Fruit fly (Drosophila melanogaster) whole organism, prepupa: ENCODE data around the gene Larp4B.

Source experiments
- Blimp-1 ChIP-seq: fragments of 200-800 bp; sonication (Bioruptor generic); optimal IDR thresholded peaks from 3 replicates; lab custom pipeline; 2017; ENCODE audit warnings: missing biosample characterization, missing genetic modification characterization, mild to moderate bottlenecking, moderate library complexity, missing genetic modification reagents
- CG10631 ChIP-seq: fragments of 200-800 bp; sonication (Bioruptor generic); optimal IDR thresholded peaks from 2 replicates; lab custom pipeline; 2016; ENCODE audit warnings: missing biosample characterization, missing genetic modification characterization
- CG10669 ChIP-seq: fragments of 200-800 bp; sonication (Bioruptor generic); optimal IDR thresholded peaks from 3 replicates; lab custom pipeline; 2018; ENCODE audit warnings: missing biosample characterization, mild to moderate bottlenecking, missing genetic modification characterization, moderate library complexity
- CG11294 ChIP-seq: fragments of 200-800 bp; sonication (Bioruptor generic); IDR thresholded peaks from 2 replicates; pipeline ENCODE4 v1.3.6; 2022; ENCODE audit warnings: missing biosample characterization, missing genetic modification characterization
- CG11902 ChIP-seq: fragments of 200-800 bp; sonication (Bioruptor generic); optimal IDR thresholded peaks from 3 replicates; lab custom pipeline; 2016; ENCODE audit warnings: missing biosample characterization, missing genetic modification characterization
- CG15336 ChIP-seq: fragments of 200-800 bp; sonication (Bioruptor generic); IDR thresholded peaks from 2 replicates; pipeline ENCODE4 v1.3.6; 2022; ENCODE audit warnings: missing biosample characterization, missing genetic modification characterization
- CG1621 ChIP-seq: fragments of 200-800 bp; sonication (Bioruptor generic); optimal IDR thresholded peaks from 3 replicates; lab custom pipeline; 2018; ENCODE audit warnings: missing biosample characterization, mild to moderate bottlenecking, missing genetic modification characterization
- CG16779 ChIP-seq: fragments of 200-800 bp; sonication (Bioruptor generic); optimal IDR thresholded peaks from 3 replicates; lab custom pipeline; 2017; ENCODE audit warnings: missing biosample characterization, mild to moderate bottlenecking, missing genetic modification characterization
- CG31627 ChIP-seq: fragments of 200-800 bp; sonication (Bioruptor generic); optimal IDR thresholded peaks from 3 replicates; lab custom pipeline; 2016; ENCODE audit warnings: missing biosample characterization, missing genetic modification characterization
- CG32006 ChIP-seq: fragments of 200-800 bp; sonication (Bioruptor generic); optimal IDR thresholded peaks from 3 replicates; lab custom pipeline; 2017; ENCODE audit warnings: missing biosample characterization, mild to moderate bottlenecking, missing genetic modification characterization
- CG34406 ChIP-seq: fragments of 200-800 bp; sonication (Bioruptor generic); optimal IDR thresholded peaks from 3 replicates; lab custom pipeline; 2016; ENCODE audit warnings: missing biosample characterization, missing genetic modification characterization
- CG6163 ChIP-seq: fragments of 200-800 bp; sonication (Bioruptor generic); IDR thresholded peaks from 3 replicates; pipeline ENCODE4 v1.3.6; 2022; ENCODE audit warnings: missing biosample characterization, missing genetic modification characterization
- CG6276 ChIP-seq: fragments of 200-800 bp; sonication (Bioruptor generic); optimal IDR thresholded peaks from 2 replicates; lab custom pipeline; 2017; ENCODE audit warnings: missing biosample characterization, mild to moderate bottlenecking, missing genetic modification characterization
- CG7368 ChIP-seq: fragments of 200-800 bp; sonication (Bioruptor generic); optimal IDR thresholded peaks from 3 replicates; lab custom pipeline; 2016; ENCODE audit warnings: missing biosample characterization, missing genetic modification characterization
- CG8119 ChIP-seq: fragments of 200-800 bp; sonication (Bioruptor generic); IDR thresholded peaks from 3 replicates; pipeline ENCODE4 v1.3.6; 2022; ENCODE audit warnings: missing biosample characterization, missing genetic modification characterization
- CG8319 ChIP-seq: fragments of 200-800 bp; sonication (Bioruptor generic); optimal IDR thresholded peaks from 3 replicates; lab custom pipeline; 2016; ENCODE audit warnings: missing biosample characterization, missing genetic modification characterization
- CG9139 ChIP-seq: fragments of 200-800 bp; sonication (Bioruptor generic); optimal IDR thresholded peaks from 3 replicates; lab custom pipeline; 2017; ENCODE audit warnings: missing biosample characterization, mild to moderate bottlenecking, missing genetic modification characterization
- Eip78C ChIP-seq: fragments of 200-800 bp; sonication (Bioruptor generic); peaks from one replicate; lab custom pipeline; 2016; ENCODE audit warnings: missing biosample characterization, missing genetic modification characterization
- Ets21C ChIP-seq: fragments of 200-800 bp; sonication (Bioruptor generic); optimal IDR thresholded peaks from 3 replicates; lab custom pipeline; 2016; ENCODE audit warnings: missing biosample characterization, missing genetic modification characterization
- Ets96B ChIP-seq: fragments of 200-800 bp; optimal IDR thresholded peaks from 2 replicates; lab custom pipeline; 2019; ENCODE audit warnings: missing biosample characterization, mild to moderate bottlenecking, missing genetic modification characterization, moderate library complexity
- Gug ChIP-seq: fragments of 200-800 bp; sonication (Bioruptor generic); IDR thresholded peaks from 2 replicates; pipeline ENCODE4 v1.3.6; 2022; ENCODE audit warnings: missing biosample characterization, missing genetic modification characterization
- Hr38 ChIP-seq: sonication (Bioruptor generic); optimal IDR thresholded peaks from 2 replicates; lab custom pipeline; 2016; ENCODE audit warnings: missing biosample characterization, missing genetic modification characterization
- Hr39 ChIP-seq: fragments of 200-800 bp; sonication (Bioruptor generic); optimal IDR thresholded peaks from 2 replicates; lab custom pipeline; 2016; ENCODE audit warnings: missing biosample characterization, missing genetic modification characterization
- Hr4 ChIP-seq: fragments of 200-800 bp; sonication (Bioruptor generic); optimal IDR thresholded peaks from 3 replicates; lab custom pipeline; 2016; ENCODE audit warnings: missing biosample characterization, missing genetic modification characterization
- Met ChIP-seq: fragments of 200-800 bp; sonication (Bioruptor generic); optimal IDR thresholded peaks from 3 replicates; lab custom pipeline; 2016; ENCODE audit warnings: missing biosample characterization, missing genetic modification characterization
- OdsH ChIP-seq: fragments of 200-800 bp; sonication (Bioruptor generic); optimal IDR thresholded peaks from 3 replicates; lab custom pipeline; 2016; ENCODE audit warnings: missing biosample characterization, missing genetic modification characterization
- Sox102F ChIP-seq: fragments of 200-800 bp; sonication (Bioruptor generic); optimal IDR thresholded peaks from 2 replicates; lab custom pipeline; 2016; ENCODE audit warnings: missing biosample characterization, mild to moderate bottlenecking, missing genetic modification characterization
- Sox14 ChIP-seq: fragments of 200-800 bp; sonication (Bioruptor generic); optimal IDR thresholded peaks from 3 replicates; lab custom pipeline; 2016; ENCODE audit warnings: missing biosample characterization, missing genetic modification characterization
- Sox15 ChIP-seq: fragments of 200-800 bp; sonication (Bioruptor generic); optimal IDR thresholded peaks from 3 replicates; lab custom pipeline; 2016; ENCODE audit warnings: missing biosample characterization, missing genetic modification characterization
- achi ChIP-seq: fragments of 200-800 bp; sonication (Bioruptor generic); optimal IDR thresholded peaks from 3 replicates; lab custom pipeline; 2016; ENCODE audit warnings: missing biosample characterization, missing genetic modification characterization
- acj6 ChIP-seq: fragments of 200-800 bp; sonication (Bioruptor generic); optimal IDR thresholded peaks from 3 replicates; lab custom pipeline; 2016; ENCODE audit warnings: missing biosample characterization, missing genetic modification characterization
- cyc ChIP-seq: fragments of 200-800 bp; sonication (Bioruptor generic); optimal IDR thresholded peaks from 3 replicates; lab custom pipeline; 2016; ENCODE audit warnings: missing biosample characterization, missing genetic modification characterization
- dac ChIP-seq: fragments of 200-800 bp; sonication (Bioruptor generic); optimal IDR thresholded peaks from 2 replicates; lab custom pipeline; 2017; ENCODE audit warnings: missing biosample characterization, mild to moderate bottlenecking, missing genetic modification characterization
- dsx ChIP-seq: fragments of 200-800 bp; optimal IDR thresholded peaks from 3 replicates; lab custom pipeline; 2019; ENCODE audit warnings: missing biosample characterization, mild to moderate bottlenecking, missing genetic modification characterization, moderate library complexity; ENCODE audit not compliant: poor library complexity, severe bottlenecking
- eg ChIP-seq: fragments of 200-800 bp; sonication (Bioruptor generic); IDR thresholded peaks from 3 replicates; pipeline ENCODE4 v1.3.6; 2022; ENCODE audit warnings: missing biosample characterization, missing genetic modification characterization
- esn ChIP-seq: fragments of 200-800 bp; sonication (Bioruptor generic); optimal IDR thresholded peaks from 2 replicates; lab custom pipeline; 2016; ENCODE audit warnings: missing biosample characterization, mild to moderate bottlenecking, missing genetic modification characterization, moderate library complexity
- fd59A ChIP-seq: fragments of 200-800 bp; sonication (Bioruptor generic); optimal IDR thresholded peaks from 2 replicates; lab custom pipeline; 2017; ENCODE audit warnings: missing biosample characterization, mild to moderate bottlenecking, missing genetic modification characterization, missing genetic modification reagents
- fd85E ChIP-seq: fragments of 200-800 bp; sonication (Bioruptor generic); optimal IDR thresholded peaks from 3 replicates; lab custom pipeline; 2016; ENCODE audit warnings: missing biosample characterization, missing genetic modification characterization
- fkh ChIP-seq: fragments of 200-800 bp; sonication (Bioruptor generic); optimal IDR thresholded peaks from 3 replicates; lab custom pipeline; 2017; ENCODE audit warnings: missing biosample characterization, mild to moderate bottlenecking, missing genetic modification characterization, moderate library complexity
- net ChIP-seq: fragments of 200-800 bp; sonication (Bioruptor generic); optimal IDR thresholded peaks from 3 replicates; lab custom pipeline; 2016; ENCODE audit warnings: missing biosample characterization, missing genetic modification characterization
- pdm3 ChIP-seq: fragments of 200-800 bp; sonication (Bioruptor generic); optimal IDR thresholded peaks from 3 replicates; lab custom pipeline; 2016; ENCODE audit warnings: missing biosample characterization, missing genetic modification characterization
- salr ChIP-seq, 2 experiments: fragments of 200-800 bp; sonication (Bioruptor generic); optimal IDR thresholded peaks; 3 replicates each; lab custom pipeline; 2016 to 2018; ENCODE audit warnings: missing biosample characterization in 2 of 2, missing genetic modification characterization in 2 of 2, mild to moderate bottlenecking in 1 of 2
- spab ChIP-seq: fragments of 200-800 bp; sonication (Bioruptor generic); optimal IDR thresholded peaks from 2 replicates; lab custom pipeline; 2017; ENCODE audit warnings: missing biosample characterization, mild to moderate bottlenecking, missing genetic modification characterization, missing genetic modification reagents
- ss ChIP-seq, 2 experiments: fragments of 200-800 bp; sonication (Bioruptor generic); optimal IDR thresholded peaks; 2 replicates in 1 of 2; 3 replicates in 1 of 2; lab custom pipeline; 2017 to 2018; ENCODE audit warnings: mild to moderate bottlenecking in 2 of 2, missing biosample characterization in 2 of 2, missing genetic modification characterization in 2 of 2, moderate library complexity in 1 of 2
- svp ChIP-seq: fragments of 200-800 bp; sonication (Bioruptor generic); peaks from one replicate; lab custom pipeline; 2016; ENCODE audit warnings: missing biosample characterization, missing genetic modification characterization
- topi ChIP-seq: fragments of 200-800 bp; sonication (Bioruptor generic); optimal IDR thresholded peaks from 3 replicates; lab custom pipeline; 2016; ENCODE audit warnings: missing biosample characterization, missing genetic modification characterization

The Larp4B gene

DNA sequence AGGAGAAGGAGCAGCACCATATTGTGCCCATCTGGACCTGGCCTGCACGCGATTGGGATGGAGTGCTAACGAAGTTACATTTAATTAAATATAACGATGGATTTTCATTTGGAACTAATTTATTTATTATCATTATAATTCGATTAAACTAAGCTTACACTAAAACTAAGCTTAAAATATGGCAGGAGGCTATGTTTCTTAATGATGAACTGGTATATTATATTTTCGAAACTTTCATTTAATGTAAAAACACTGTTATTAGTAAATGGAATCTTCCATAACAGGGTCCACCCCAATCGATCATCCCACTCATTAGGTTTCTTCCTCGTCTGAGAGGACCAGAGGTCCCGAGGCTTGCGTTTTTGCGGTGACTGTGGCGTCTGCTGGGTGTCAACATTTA is 20.6 kb downstream of the Larp4B start (continued):
- peak; percentile 86 for TF ChIP-seq CG16779 (tag; lab: Kevin White, UChicago)
- peak; percentile 89 for TF ChIP-seq net (GFP tag; lab: Kevin White, UChicago)
- TF ChIP-seq ss (GFP tag; optimal IDR thresholded peaks at IDR 0.05; lab: Kevin White, UChicago): peak; percentile 93 to 96
- peak; percentile 83 for TF ChIP-seq topi (GFP tag; lab: Kevin White, UChicago)
- no peak for TF ChIP-seq eg (GFP tag; lab: Robert Waterston, UW)
- TF ChIP-seq CG34406 (GFP tag; lab: Kevin White, UChicago): peak; percentile 89
- peak; percentile 47 for TF ChIP-seq Blimp-1 (GFP tag; lab: Kevin White, UChicago)
- TF ChIP-seq fd85E (GFP tag; lab: Kevin White, UChicago): no peak
- peak; percentile 86 for TF ChIP-seq pdm3 (GFP tag; lab: Kevin White, UChicago)
- peak; percentile 75 to 80 for TF ChIP-seq salr (GFP tag; optimal IDR thresholded peaks at IDR 0.05; lab: Kevin White, UChicago)
- peak; percentile 89 for TF ChIP-seq CG6163 (GFP tag; lab: Robert Waterston, UW)
- TF ChIP-seq fd59A (GFP tag; lab: Kevin White, UChicago): peak; percentile 90
- TF ChIP-seq Ets21C (GFP tag; lab: Kevin White, UChicago): peak; percentile 67
- TF ChIP-seq CG11902 (GFP tag; lab: Kevin White, UChicago): peak; percentile 47
- peak; percentile 75 for TF ChIP-seq cyc (GFP tag; lab: Kevin White, UChicago)
- TF ChIP-seq Eip78C (GFP tag; lab: Kevin White, UChicago): peak; percentile 96
- TF ChIP-seq Sox14 (GFP tag; lab: Kevin White, UChicago): peak; percentile 71
- peak; percentile 91 for TF ChIP-seq dsx (GFP tag; lab: Kevin White, UChicago)
- no peak for TF ChIP-seq dac
- TF ChIP-seq Hr39 (GFP tag; lab: Kevin White, UChicago): peak; percentile 78
- peak; percentile 56 for TF ChIP-seq Gug (GFP tag; lab: Robert Waterston, UW)
- peak; percentile 77 for TF ChIP-seq Sox15 (GFP tag; lab: Kevin White, UChicago)
- TF ChIP-seq acj6: peak; percentile 88
- peak; percentile 36 for TF ChIP-seq Hr4 (GFP tag; lab: Kevin White, UChicago)
- peak; percentile 82 for TF ChIP-seq CG8119 (GFP tag; lab: Robert Waterston, UW)
- peak; percentile 93 for TF ChIP-seq svp (GFP tag; lab: Kevin White, UChicago)
- peak; percentile 92 for TF ChIP-seq Met (GFP tag; lab: Kevin White, UChicago)
- peak; percentile 67 for TF ChIP-seq CG15336
- peak; percentile 87 for TF ChIP-seq OdsH (GFP tag; lab: Kevin White, UChicago)
- peak; percentile 49 for TF ChIP-seq CG7368 (GFP tag; lab: Kevin White, UChicago)
- peak; percentile 50 for TF ChIP-seq CG32006 (GFP tag; lab: Kevin White, UChicago)
- peak; percentile 88 for TF ChIP-seq Sox102F (GFP tag; lab: Kevin White, UChicago)
- TF ChIP-seq CG10669 (GFP tag; lab: Kevin White, UChicago): peak; percentile 88
- TF ChIP-seq spab (GFP tag; lab: Kevin White, UChicago): peak; percentile 86
- peak; percentile 79 for TF ChIP-seq CG31627 (GFP tag; lab: Kevin White, UChicago)

DNA sequence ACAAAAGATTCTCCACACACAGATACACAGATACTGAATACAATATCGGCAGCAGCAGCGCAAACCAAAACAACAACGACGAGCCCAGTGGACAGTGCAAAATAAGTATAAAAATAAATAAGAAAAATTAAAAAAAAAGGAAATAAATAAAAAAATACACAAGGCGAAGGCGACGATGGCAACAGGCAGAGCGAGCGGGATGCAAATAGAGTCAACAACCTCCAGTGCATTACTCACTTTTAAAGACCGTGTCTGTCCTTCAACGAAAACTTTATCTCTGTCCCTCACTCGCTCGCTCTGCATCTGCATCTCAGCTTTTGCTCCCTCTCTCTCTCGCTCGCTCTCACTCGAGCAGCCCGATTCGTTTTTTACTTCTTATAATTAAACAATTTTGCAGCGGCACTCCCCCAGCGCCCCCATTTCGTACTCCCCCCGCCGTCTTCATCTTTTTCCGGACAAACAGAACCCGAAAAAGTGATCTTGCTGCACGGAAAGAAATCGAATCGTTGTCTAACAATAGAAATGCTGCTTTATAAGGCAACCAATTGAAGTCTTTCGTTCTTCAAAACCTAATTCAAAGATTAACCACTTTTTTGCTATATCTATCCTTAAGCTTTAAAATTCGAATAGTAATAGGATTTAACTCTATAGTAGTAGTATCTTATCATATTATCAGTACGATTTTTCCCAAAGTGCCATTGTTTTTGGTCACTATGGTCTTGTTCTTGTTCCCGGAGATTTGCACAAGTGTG is 21.9 kb downstream of the Larp4B start:
- TF ChIP-seq CG6276 (GFP tag; lab: Kevin White, UChicago): peak; percentile 94
- TF ChIP-seq CG11902 (GFP tag; lab: Kevin White, UChicago): peak; percentile 63
- peak; percentile 86 for TF ChIP-seq Ets21C (GFP tag; lab: Kevin White, UChicago)
- peak; percentile 87 for TF ChIP-seq CG8319
- peak; percentile 82 for TF ChIP-seq Sox102F (GFP tag; lab: Kevin White, UChicago)
- TF ChIP-seq CG15336: peak; percentile 92
- TF ChIP-seq Met (GFP tag; lab: Kevin White, UChicago): peak; percentile 90
- TF ChIP-seq Blimp-1 (GFP tag; lab: Kevin White, UChicago): peak; percentile 94
- TF ChIP-seq salr (GFP tag; optimal IDR thresholded peaks at IDR 0.05; lab: Kevin White, UChicago): peak; percentile 85 to 89
- peak; percentile 100 for TF ChIP-seq CG9139
- TF ChIP-seq CG11294 (GFP tag; lab: Robert Waterston, UW): peak; percentile 66
- TF ChIP-seq fkh (GFP tag; lab: Kevin White, UChicago): no peak
- TF ChIP-seq CG1621 (tag; lab: Kevin White, UChicago): peak; percentile 97
- TF ChIP-seq Ets96B: peak; percentile 99
- peak; percentile 82 for TF ChIP-seq CG10631 (GFP tag; lab: Kevin White, UChicago)
- TF ChIP-seq achi (GFP tag; lab: Kevin White, UChicago): peak; percentile 85
- TF ChIP-seq Hr38 (GFP tag; lab: Kevin White, UChicago): no peak
- peak; percentile 63 for TF ChIP-seq Sox14 (GFP tag; lab: Kevin White, UChicago)
- peak; percentile 65 for TF ChIP-seq fd85E (GFP tag; lab: Kevin White, UChicago)
- peak; percentile 89 for TF ChIP-seq cyc (GFP tag; lab: Kevin White, UChicago)
- peak; percentile 90 for TF ChIP-seq esn
- TF ChIP-seq CG6163 (GFP tag; lab: Robert Waterston, UW): peak; percentile 99
- peak; percentile 99 for TF ChIP-seq CG16779 (tag; lab: Kevin White, UChicago)
- peak; percentile 57 for TF ChIP-seq Sox15 (GFP tag; lab: Kevin White, UChicago)
- TF ChIP-seq ss (GFP tag; optimal IDR thresholded peaks at IDR 0.05; lab: Kevin White, UChicago): peak; percentile 100
